Fruit fly (Drosophila melanogaster): ENCODE measurements around the gene CycD.

dm6 chrX:15866032-15866431, 43.4 kb downstream of the CycD start:
- TF ChIP-seq CG8765 (GFP tag; IDR thresholded peaks at IDR 0.05) = no peak
- no peak for TF ChIP-seq CG16815 (GFP tag; optimal IDR thresholded peaks at IDR 0.05)
- TF ChIP-seq gt (GFP tag; IDR thresholded peaks at IDR 0.05) = no peak
- no peak for TF ChIP-seq Abd-B (GFP tag; optimal IDR thresholded peaks at IDR 0.05)
- TF ChIP-seq NfI (GFP tag; optimal IDR thresholded peaks at IDR 0.05) = no peak
- TF ChIP-seq ewg (GFP tag; optimal IDR thresholded peaks at IDR 0.05) = no peak
- no peak for TF ChIP-seq Bdp1 (GFP tag; optimal IDR thresholded peaks at IDR 0.05)

Measured in whole organism, embryonic.